Worm (Caenorhabditis elegans) whole organism, early embryonic: ENCODE measurements around the gene nspg-4.
A peak's percentile ranks its signal among the peaks of the same experiment; 100 is the strongest.

ENCODE experiments used
- B0310.2 ChIP-seq: sonication (generic microtip); optimal IDR thresholded peaks from 2 replicates; lab custom pipeline; 2016; ENCODE audit warnings: mild to moderate bottlenecking, missing genetic modification characterization, missing compliant biosample characterization
- F13C5.2 ChIP-seq: sonication (generic microtip); optimal IDR thresholded peaks from 2 replicates; lab custom pipeline; 2017; ENCODE audit warnings: mild to moderate bottlenecking, missing genetic modification characterization, inconsistent platforms, missing compliant biosample characterization
- aly-1 ChIP-seq: sonication (generic microtip); optimal IDR thresholded peaks from 2 replicates; lab custom pipeline; 2016; ENCODE audit warnings: missing genetic modification characterization, missing compliant biosample characterization
- ama-1 ChIP-seq: fragments of 150-350 bp; optimal IDR thresholded peaks from 2 replicates; lab custom pipeline; 2014
- ceh-13 ChIP-seq: fragments of 200-800 bp; sonication (Bioruptor generic); optimal IDR thresholded peaks from 2 replicates; lab custom pipeline; 2018; ENCODE audit warnings: mild to moderate bottlenecking, missing genetic modification characterization, missing compliant biosample characterization
- ceh-36 ChIP-seq: sonication (generic microtip); optimal IDR thresholded peaks from 2 replicates; lab custom pipeline; 2016; ENCODE audit warnings: missing genetic modification characterization, inconsistent platforms, missing compliant biosample characterization
- ets-7 ChIP-seq: sonication (generic microtip); optimal IDR thresholded peaks from 2 replicates; lab custom pipeline; 2016; ENCODE audit warnings: missing genotype, missing genetic modification characterization, missing compliant biosample characterization
- flt-1 ChIP-seq: fragments of 200-800 bp; sonication (Bioruptor generic); IDR thresholded peaks from 2 replicates; pipeline ENCODE4 v1.3.6; 2022; ENCODE audit warnings: missing genetic modification characterization, missing compliant biosample characterization
- hmbx-1 ChIP-seq: sonication (generic microtip); optimal IDR thresholded peaks from 2 replicates; lab custom pipeline; 2016; ENCODE audit warnings: mild to moderate bottlenecking, missing genetic modification characterization, missing compliant biosample characterization
- hmg-4 ChIP-seq: fragments of 200-800 bp; sonication (Bioruptor generic); optimal IDR thresholded peaks from 2 replicates; lab custom pipeline; 2018; ENCODE audit warnings: mild to moderate bottlenecking, missing genetic modification characterization, missing compliant biosample characterization
- hnd-1 ChIP-seq: sonication (generic microtip); optimal IDR thresholded peaks from 2 replicates; lab custom pipeline; 2016; ENCODE audit warnings: missing genetic modification characterization, missing compliant biosample characterization
- pes-1 ChIP-seq: fragments of 200-800 bp; sonication (Bioruptor generic); IDR thresholded peaks from 2 replicates; pipeline ENCODE4 v1.3.6; 2022; ENCODE audit warnings: missing genetic modification reagents, missing genetic modification characterization, missing compliant biosample characterization
- scrt-1 ChIP-seq: fragments of 200-800 bp; sonication (Bioruptor generic); IDR thresholded peaks from 2 replicates; pipeline ENCODE4 v1.3.6; 2022; ENCODE audit warnings: missing genetic modification characterization, missing compliant biosample characterization
- sea-1 ChIP-seq: fragments of 200-800 bp; sonication (Bioruptor generic); conservative IDR thresholded peaks from 2 replicates; pipeline ENCODE4 v1.3.6; 2022; ENCODE audit warnings: missing genetic modification characterization, missing compliant biosample characterization
- tbx-11 ChIP-seq: fragments of 200-800 bp; sonication (Bioruptor generic); IDR thresholded peaks from 2 replicates; pipeline ENCODE4 v1.3.6; 2022; ENCODE audit warnings: missing genetic modification characterization, missing compliant biosample characterization
- tbx-37 ChIP-seq: fragments of 200-800 bp; sonication (Bioruptor generic); conservative IDR thresholded peaks from 2 replicates; pipeline ENCODE4 v1.3.6; 2022; ENCODE audit warnings: missing genetic modification reagents, missing genetic modification characterization, missing compliant biosample characterization
- tra-4 ChIP-seq: sonication (generic microtip); optimal IDR thresholded peaks from 2 replicates; lab custom pipeline; 2017; ENCODE audit warnings: missing genetic modification characterization, missing compliant biosample characterization

nspg-4 gene

DNA sequence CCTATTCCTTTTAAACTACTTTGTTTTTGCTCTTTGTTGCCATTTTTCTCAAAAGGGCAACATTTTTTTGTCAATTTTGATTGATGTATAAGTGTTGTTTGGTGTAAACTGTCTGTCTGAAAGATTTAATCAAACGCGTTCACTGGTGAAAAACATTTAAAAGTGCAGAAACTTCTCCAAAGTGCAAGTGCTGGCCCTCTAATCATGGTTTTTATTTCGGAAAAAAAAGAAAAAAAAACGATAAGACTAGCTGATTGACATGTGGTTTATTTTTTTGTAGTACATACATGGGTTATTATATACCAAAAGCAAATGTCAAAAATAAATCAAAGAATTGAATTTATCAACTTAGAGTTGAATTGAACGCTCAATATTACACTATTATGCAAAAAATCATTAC, 12.2 kb upstream of the nspg-4 start, which contains the start of gene dhs-26:
Gene dhs-26 (minus strand): TSS at position 116 of the 400 bp plus-strand sequence.
- TF ChIP-seq aly-1 (tag; lab: Kevin White, UChicago) (no peak), pes-1 (GFP tag; lab: Robert Waterston, UW) (no peak), ceh-13 (GFP tag; lab: Kevin White, UChicago) (no peak), flt-1 (GFP tag; lab: Robert Waterston, UW) (no peak), hmg-4 (GFP tag; lab: Kevin White, UChicago) (no peak), F13C5.2 (tag; lab: Kevin White, UChicago) (no peak), hnd-1 (tag; lab: Kevin White, UChicago) (no peak), scrt-1 (GFP tag; lab: Robert Waterston, UW) (no peak), sea-1 (GFP tag; lab: Robert Waterston, UW) (no peak), B0310.2 (no peak), ama-1 (lab: Kevin White, UChicago) (no peak), hmbx-1 (tag; lab: Kevin White, UChicago) (no peak), tra-4 (tag; lab: Kevin White, UChicago) (no peak), tbx-11 (no peak), ceh-36 (tag; lab: Kevin White, UChicago) (no peak), ets-7 (no peak), tbx-37 (GFP tag; lab: Robert Waterston, UW) (no peak)

DNA sequence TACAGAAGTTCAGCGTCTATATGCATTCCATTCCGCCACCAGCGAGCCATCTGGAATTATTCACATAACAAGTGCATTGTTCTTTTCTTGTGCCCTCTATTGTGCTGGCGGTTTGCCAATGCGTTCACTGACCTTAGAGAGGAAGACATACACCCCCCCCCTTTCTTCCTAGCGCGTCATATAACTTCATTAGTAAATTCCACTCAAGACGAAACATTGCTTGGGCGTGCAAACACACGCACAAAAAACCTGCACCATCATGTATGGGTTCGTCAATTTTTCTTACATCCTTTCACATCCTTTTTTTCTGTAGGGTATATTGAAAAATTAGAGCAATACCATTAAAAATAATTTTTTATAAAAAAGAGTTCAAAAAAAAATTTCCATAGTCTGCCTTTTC, 1.3 kb upstream of the nspg-4 start, which contains the start of gene ZK816.1:
Gene ZK816.1 (plus strand): TSS at position 187 of the 400 bp plus-strand sequence.
- no peak for TF ChIP-seq flt-1 (GFP tag; lab: Robert Waterston, UW)
- no peak for TF ChIP-seq hmbx-1 (tag; lab: Kevin White, UChicago)
- TF ChIP-seq tbx-37 (GFP tag; lab: Robert Waterston, UW) = no peak
- TF ChIP-seq tra-4 (tag; lab: Kevin White, UChicago) = no peak
- TF ChIP-seq tbx-11 = no peak
- no peak for TF ChIP-seq ceh-13 (GFP tag; lab: Kevin White, UChicago)
- TF ChIP-seq B0310.2 = no peak
- no peak for TF ChIP-seq scrt-1 (GFP tag; lab: Robert Waterston, UW)
- no peak for TF ChIP-seq ceh-36 (tag; lab: Kevin White, UChicago)
- no peak for TF ChIP-seq sea-1 (GFP tag; lab: Robert Waterston, UW)
- no peak for TF ChIP-seq hmg-4 (GFP tag; lab: Kevin White, UChicago)
- TF ChIP-seq pes-1 (GFP tag; lab: Robert Waterston, UW) = no peak
- TF ChIP-seq hnd-1 (tag; lab: Kevin White, UChicago) = no peak
- TF ChIP-seq ets-7 = no peak
- TF ChIP-seq aly-1 (tag; lab: Kevin White, UChicago) = no peak
- TF ChIP-seq ama-1 (lab: Kevin White, UChicago) = no peak
- TF ChIP-seq F13C5.2 (tag; lab: Kevin White, UChicago) = no peak

DNA sequence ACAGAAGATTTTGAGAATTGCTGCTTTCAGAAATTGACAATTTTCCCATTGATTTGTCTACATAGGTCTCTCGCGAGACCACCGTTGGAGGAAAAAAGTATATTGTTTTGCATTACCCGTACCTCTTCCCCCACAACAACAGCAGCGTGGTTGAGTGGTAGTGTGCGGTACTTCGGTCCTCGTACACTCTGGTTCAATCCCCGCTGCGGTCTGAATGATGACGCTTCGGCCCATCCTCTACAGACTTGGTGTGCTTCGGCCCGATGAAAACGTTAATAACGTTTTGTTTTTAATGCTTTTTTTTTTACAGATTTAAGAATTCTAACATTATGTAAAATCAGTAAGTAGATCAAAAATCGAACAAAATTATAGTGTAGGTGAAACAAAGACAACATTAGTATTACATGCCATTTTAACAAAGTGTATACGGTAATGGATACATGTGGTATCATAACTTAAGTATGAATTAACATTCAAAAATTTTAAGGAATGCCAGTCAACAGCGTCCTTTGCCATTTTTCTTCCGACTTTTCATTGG, 2.2 kb downstream of the nspg-4 start, which contains the start of gene ZK816.3:
Gene ZK816.3 (plus strand): TSS at position 488 of the 538 bp plus-strand sequence.
- TF ChIP-seq tbx-11 = peak; percentile 89
- peak; percentile 82 for TF ChIP-seq aly-1 (tag; lab: Kevin White, UChicago)
- peak; percentile 29 for TF ChIP-seq tra-4 (tag; lab: Kevin White, UChicago)
- TF ChIP-seq ceh-36 (tag; lab: Kevin White, UChicago) = peak; percentile 83
- TF ChIP-seq sea-1 (GFP tag; lab: Robert Waterston, UW) = peak; percentile 90
- TF ChIP-seq hmbx-1 (tag; lab: Kevin White, UChicago) = peak; percentile 23
- peak; percentile 72 for TF ChIP-seq tbx-37 (GFP tag; lab: Robert Waterston, UW)
- peak; percentile 41 for TF ChIP-seq ets-7
- TF ChIP-seq hmg-4 (GFP tag; lab: Kevin White, UChicago) = peak; percentile 83
- peak; percentile 69 for TF ChIP-seq B0310.2
- TF ChIP-seq hnd-1 (tag; lab: Kevin White, UChicago) = peak; percentile 60
- no peak for TF ChIP-seq ama-1 (lab: Kevin White, UChicago)
- TF ChIP-seq pes-1 (GFP tag; lab: Robert Waterston, UW) = peak; percentile 89
- TF ChIP-seq flt-1 (GFP tag; lab: Robert Waterston, UW) = peak; percentile 87
- TF ChIP-seq scrt-1 (GFP tag; lab: Robert Waterston, UW) = peak; percentile 91
- TF ChIP-seq F13C5.2 (tag; lab: Kevin White, UChicago) = peak; percentile 74
- peak; percentile 68 for TF ChIP-seq ceh-13 (GFP tag; lab: Kevin White, UChicago)

DNA sequence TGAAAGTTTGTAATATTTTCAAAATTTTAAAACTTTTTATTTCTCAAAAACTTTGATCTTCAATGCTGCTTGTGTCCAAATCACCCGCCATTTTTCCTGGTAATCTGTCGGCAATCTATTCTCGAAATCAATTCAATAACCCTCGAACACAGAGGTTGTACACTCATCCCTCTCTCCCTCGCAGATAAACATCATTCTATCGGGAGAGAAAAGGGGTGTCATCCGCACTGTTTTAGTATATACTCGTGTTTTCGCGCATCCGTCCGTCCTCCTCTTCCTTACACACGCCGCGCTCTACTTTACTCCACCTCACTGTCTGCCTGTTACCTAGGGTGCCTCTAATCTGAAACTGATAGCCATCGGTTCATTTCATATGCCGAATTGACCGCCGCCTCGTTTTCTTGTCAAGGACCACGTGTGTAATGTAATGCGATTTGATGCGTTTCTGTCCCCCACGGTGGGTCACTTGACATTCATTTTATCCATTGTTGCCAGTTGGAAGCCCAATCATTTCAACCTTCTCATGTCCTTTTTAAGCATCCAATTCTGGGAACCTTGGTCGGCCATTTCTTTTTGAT, 6.5 kb downstream of the nspg-4 start:
- TF ChIP-seq hmg-4 (GFP tag; lab: Kevin White, UChicago) = no peak

DNA sequence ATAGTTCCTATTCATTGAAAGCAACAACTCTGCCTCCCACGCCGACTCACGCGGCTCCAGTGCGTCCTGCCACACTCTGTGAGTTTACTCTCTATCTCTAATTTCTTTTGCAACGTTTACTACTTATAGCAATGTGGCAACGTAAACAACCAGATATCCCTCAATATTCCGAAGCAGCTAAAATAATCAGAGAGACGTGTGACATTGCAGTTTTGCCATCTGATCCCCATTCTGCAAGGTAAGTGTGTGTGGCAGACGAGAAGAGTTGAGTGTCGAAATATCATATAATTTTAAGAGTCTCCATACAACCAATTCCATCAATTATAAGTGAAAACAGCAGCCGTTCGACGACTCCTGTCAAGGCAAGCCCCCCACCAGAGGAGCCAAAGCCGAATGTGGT, 10.3 kb downstream of the nspg-4 start:
- TF ChIP-seq flt-1 (GFP tag; lab: Robert Waterston, UW) (no peak), ama-1 (lab: Kevin White, UChicago) (no peak), B0310.2 (no peak), aly-1 (tag; lab: Kevin White, UChicago) (no peak), sea-1 (GFP tag; lab: Robert Waterston, UW) (no peak), scrt-1 (GFP tag; lab: Robert Waterston, UW) (no peak), ceh-13 (GFP tag; lab: Kevin White, UChicago) (no peak), ceh-36 (tag; lab: Kevin White, UChicago) (no peak), tra-4 (tag; lab: Kevin White, UChicago) (no peak), hmbx-1 (tag; lab: Kevin White, UChicago) (no peak), pes-1 (GFP tag; lab: Robert Waterston, UW) (no peak), F13C5.2 (tag; lab: Kevin White, UChicago) (no peak), tbx-11 (no peak), tbx-37 (GFP tag; lab: Robert Waterston, UW) (no peak), ets-7 (no peak), hnd-1 (tag; lab: Kevin White, UChicago) (no peak)

ce11 chrX:3334115-3334514, 16.1 kb downstream of the nspg-4 start:
- no peak for TF ChIP-seq hnd-1 (tag; lab: Kevin White, UChicago)
- TF ChIP-seq ceh-36 (tag; lab: Kevin White, UChicago) = no peak
